Fruit fly (Drosophila melanogaster) whole organism, pupa: ENCODE data around the gene Prosbeta3.

Experiments used
- CG10348 ChIP-seq: fragments of 200-800 bp; sonication (Bioruptor generic); IDR thresholded peaks from 2 replicates; pipeline ENCODE4 v1.3.6; 2022; ENCODE audit warnings: missing biosample characterization, missing genetic modification characterization
- CG12605 ChIP-seq: fragments of 200-800 bp; sonication (Bioruptor generic); IDR thresholded peaks from 2 replicates; pipeline ENCODE4 v1.3.6; 2022; ENCODE audit warnings: missing biosample characterization, missing genetic modification characterization
- CG13204 ChIP-seq: fragments of 200-800 bp; sonication (Bioruptor generic); optimal IDR thresholded peaks from 2 replicates; lab custom pipeline; 2018; ENCODE audit warnings: missing biosample characterization, mild to moderate bottlenecking, missing genetic modification characterization, moderate library complexity
- CG14655 ChIP-seq: fragments of 200-800 bp; sonication (Bioruptor generic); optimal IDR thresholded peaks from 3 replicates; lab custom pipeline; 2017; ENCODE audit warnings: mild to moderate bottlenecking, missing biosample characterization, missing genetic modification reagents, missing genetic modification characterization
- CG15710 ChIP-seq: fragments of 200-800 bp; sonication (Bioruptor generic); optimal IDR thresholded peaks from 2 replicates; lab custom pipeline; 2018; ENCODE audit warnings: missing biosample characterization, mild to moderate bottlenecking, missing genetic modification characterization, moderate library complexity
- CG17806 ChIP-seq: fragments of 200-800 bp; sonication (Bioruptor generic); optimal IDR thresholded peaks from 2 replicates; lab custom pipeline; 2018; ENCODE audit warnings: missing biosample characterization, mild to moderate bottlenecking, missing genetic modification characterization, moderate library complexity
- CG32121 ChIP-seq: fragments of 200-800 bp; sonication (Bioruptor generic); IDR thresholded peaks from 2 replicates; pipeline ENCODE4 v1.3.6; 2022; ENCODE audit warnings: missing biosample characterization, missing genetic modification characterization
- CG34367 ChIP-seq: fragments of 200-800 bp; sonication (Bioruptor generic); optimal IDR thresholded peaks from 2 replicates; lab custom pipeline; 2018; ENCODE audit warnings: missing biosample characterization, mild to moderate bottlenecking, missing genetic modification characterization
- CG4496 ChIP-seq: fragments of 200-800 bp; sonication (Bioruptor generic); IDR thresholded peaks from 3 replicates; pipeline ENCODE4 v1.3.6; 2022; ENCODE audit warnings: missing biosample characterization, missing genetic modification characterization
- CG8159 ChIP-seq: fragments of 200-800 bp; sonication (Bioruptor generic); optimal IDR thresholded peaks from 3 replicates; lab custom pipeline; 2018; ENCODE audit warnings: missing biosample characterization, mild to moderate bottlenecking, missing genetic modification characterization, moderate library complexity
- CG8301 ChIP-seq: fragments of 200-800 bp; sonication (Bioruptor generic); optimal IDR thresholded peaks from 2 replicates; lab custom pipeline; 2018; ENCODE audit warnings: missing biosample characterization, mild to moderate bottlenecking, missing genetic modification characterization
- CG9948 ChIP-seq: fragments of 200-800 bp; sonication (Bioruptor generic); optimal IDR thresholded peaks from 2 replicates; lab custom pipeline; 2018; ENCODE audit warnings: missing biosample characterization, mild to moderate bottlenecking, missing genetic modification characterization, moderate library complexity
- D1 ChIP-seq: fragments of 200-800 bp; sonication (Bioruptor generic); optimal IDR thresholded peaks from 2 replicates; lab custom pipeline; 2018; ENCODE audit warnings: missing biosample characterization, mild to moderate bottlenecking, missing genetic modification characterization, moderate library complexity
- EcR ChIP-seq: fragments of 200-800 bp; sonication (Bioruptor generic); optimal IDR thresholded peaks from 3 replicates; lab custom pipeline; 2019; ENCODE audit warnings: missing biosample characterization, missing genetic modification characterization, mild to moderate bottlenecking, moderate library complexity, missing genetic modification reagents
- Ets98B ChIP-seq: fragments of 200-800 bp; sonication (Bioruptor generic); IDR thresholded peaks from 2 replicates; pipeline ENCODE4 v1.3.6; 2022; ENCODE audit warnings: missing biosample characterization, missing genetic modification characterization
- Pif1A ChIP-seq: fragments of 200-800 bp; sonication (Bioruptor generic); optimal IDR thresholded peaks from 3 replicates; lab custom pipeline; 2016; ENCODE audit warnings: missing biosample characterization, missing genetic modification characterization
- Pif1B ChIP-seq: fragments of 200-800 bp; sonication (Bioruptor generic); optimal IDR thresholded peaks from 3 replicates; lab custom pipeline; 2016; ENCODE audit warnings: missing biosample characterization, missing genetic modification characterization
- Snoo ChIP-seq: fragments of 200-800 bp; sonication (Bioruptor generic); optimal IDR thresholded peaks from 3 replicates; lab custom pipeline; 2017; ENCODE audit warnings: missing biosample characterization, mild to moderate bottlenecking, missing genetic modification characterization, inconsistent platforms
- fd96Ca ChIP-seq: fragments of 200-800 bp; sonication (Bioruptor generic); IDR thresholded peaks from 3 replicates; pipeline ENCODE4 v1.3.6; 2022; ENCODE audit warnings: missing biosample characterization, missing genetic modification characterization
- gl ChIP-seq: fragments of 200-800 bp; sonication (Bioruptor generic); optimal IDR thresholded peaks from 2 replicates; lab custom pipeline; 2018; ENCODE audit warnings: missing biosample characterization, mild to moderate bottlenecking, missing genetic modification characterization
- rn ChIP-seq: fragments of 200-800 bp; sonication (Bioruptor generic); IDR thresholded peaks from 2 replicates; pipeline ENCODE4 v1.3.6; 2022; ENCODE audit warnings: missing biosample characterization, missing genetic modification characterization

The Prosbeta3 gene

dm6 chr3R:8957739-8958138 is 48.3 kb downstream of the Prosbeta3 start:
- TF ChIP-seq CG34367 (tag; lab: Kevin White, UChicago): peak; percentile 24
- peak; percentile 9 for TF ChIP-seq Pif1B (GFP tag; lab: Kevin White, UChicago)
- TF ChIP-seq CG15710 (tag; lab: Kevin White, UChicago): peak; percentile 28
- TF ChIP-seq Pif1A (GFP tag; lab: Kevin White, UChicago): peak; percentile 38
- no peak for TF ChIP-seq Ets98B
- TF ChIP-seq CG8159 (tag; lab: Kevin White, UChicago): peak; percentile 48
- no peak for TF ChIP-seq D1
- peak; percentile 33 for TF ChIP-seq CG17806 (tag; lab: Kevin White, UChicago)
- TF ChIP-seq CG14655: peak; percentile 38
- TF ChIP-seq EcR (GFP tag; lab: Kevin White, UChicago): no peak
- no peak for TF ChIP-seq CG10348
- TF ChIP-seq CG12605 (GFP tag; lab: Robert Waterston, UW): no peak
- no peak for TF ChIP-seq rn
- TF ChIP-seq CG4496 (GFP tag; lab: Robert Waterston, UW): no peak
- TF ChIP-seq CG13204 (GFP tag; lab: Kevin White, UChicago): no peak
- no peak for TF ChIP-seq gl (tag; lab: Kevin White, UChicago)
- no peak for TF ChIP-seq fd96Ca (GFP tag; lab: Robert Waterston, UW)
- no peak for TF ChIP-seq Snoo (tag; lab: Kevin White, UChicago)
- TF ChIP-seq CG9948: peak; percentile 11
- peak; percentile 20 for TF ChIP-seq CG8301 (tag; lab: Kevin White, UChicago)
- no peak for TF ChIP-seq CG32121 (GFP tag; lab: Robert Waterston, UW)

dm6 chr3R:8956333-8956732 is 49.7 kb downstream of the Prosbeta3 start:
- no peak for TF ChIP-seq CG17806 (tag; lab: Kevin White, UChicago)
- no peak for TF ChIP-seq gl (tag; lab: Kevin White, UChicago)
- TF ChIP-seq CG15710 (tag; lab: Kevin White, UChicago): no peak
- no peak for TF ChIP-seq CG13204 (GFP tag; lab: Kevin White, UChicago)
- no peak for TF ChIP-seq CG4496 (GFP tag; lab: Robert Waterston, UW)
- no peak for TF ChIP-seq Ets98B
- no peak for TF ChIP-seq CG9948
- TF ChIP-seq, all 21 proteins: peak for 0

DNA sequence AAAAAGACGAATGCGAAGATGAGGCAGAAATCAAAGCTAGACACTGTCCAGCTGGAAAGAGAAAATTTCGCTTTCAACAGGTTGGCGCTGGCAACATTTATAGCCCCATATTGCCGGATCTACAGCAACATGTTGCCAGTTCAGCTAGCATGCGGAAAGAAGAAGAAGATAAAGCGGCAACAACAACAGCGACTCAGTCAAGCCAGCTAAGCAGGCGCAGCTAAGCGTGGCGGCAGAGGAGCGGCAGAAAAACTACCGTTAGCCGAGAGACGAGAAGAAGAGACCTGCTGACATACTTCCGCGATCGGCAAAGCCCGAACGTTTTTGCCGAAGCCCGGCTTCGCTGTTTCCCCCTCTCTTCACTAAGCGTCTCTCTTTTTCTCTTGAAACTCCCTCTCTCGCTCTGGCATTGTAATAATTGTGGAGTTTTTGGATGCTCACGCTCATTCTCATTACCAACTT is 50.6 kb downstream of the Prosbeta3 start:
- TF ChIP-seq CG14655 (no peak), Pif1B (GFP tag; lab: Kevin White, UChicago) (no peak), CG8301 (tag; lab: Kevin White, UChicago) (no peak), CG13204 (GFP tag; lab: Kevin White, UChicago) (peak; percentile 37), EcR (GFP tag; lab: Kevin White, UChicago) (peak; percentile 34), gl (tag; lab: Kevin White, UChicago) (no peak), CG17806 (tag; lab: Kevin White, UChicago) (no peak), CG4496 (GFP tag; lab: Robert Waterston, UW) (peak; percentile 54; the same call in 1 of the 3 replicates), rn (no peak), CG32121 (GFP tag; lab: Robert Waterston, UW) (no peak), Ets98B (peak; percentile 43; the same call in 1 of the 2 replicates), CG10348 (no peak), CG34367 (tag; lab: Kevin White, UChicago) (no peak), CG8159 (tag; lab: Kevin White, UChicago) (no peak), CG15710 (tag; lab: Kevin White, UChicago) (no peak)
